Worm (Caenorhabditis elegans): ENCODE data around the gene R13A5.15.

DNA sequence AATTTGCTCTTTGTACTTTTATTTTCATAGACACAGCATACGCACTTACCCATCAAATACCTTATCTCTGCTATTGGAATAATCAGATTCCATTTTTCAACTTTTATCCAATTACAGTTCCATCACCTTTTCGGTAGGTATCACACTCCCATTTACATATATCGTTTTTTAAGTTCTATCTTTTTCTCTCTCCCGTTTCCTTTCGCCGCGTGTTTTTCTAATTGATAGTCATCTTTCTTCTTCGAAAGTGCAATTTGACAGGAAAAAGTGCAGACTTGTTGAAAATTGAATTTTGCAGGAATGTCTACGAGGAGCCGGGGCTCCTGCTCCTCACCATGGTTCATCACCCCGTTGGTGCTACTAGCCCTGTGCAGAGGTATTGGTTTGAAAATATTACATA is 37.0 kb upstream of the R13A5.15 start, which contains the start of gene fbn-1:
- no peak for TF ChIP-seq pqm-1 (tag; optimal IDR thresholded peaks at IDR 0.05)
- no peak for TF ChIP-seq elt-2 (tag; optimal IDR thresholded peaks at IDR 0.05)
